Worm (Caenorhabditis elegans) whole organism, L1 larva: ENCODE results near the gene C14A6.6.

Source experiments
- alr-1 ChIP-seq: fragments of 200-800 bp; sonication (Bioruptor generic); optimal IDR thresholded peaks from 2 replicates; lab custom pipeline; 2018; ENCODE audit warnings: borderline replicate concordance, mild to moderate bottlenecking, missing genetic modification characterization, missing compliant biosample characterization
- ama-1 ChIP-seq: fragments of 150-350 bp; optimal IDR thresholded peaks from 2 replicates; lab custom pipeline; 2014
- ceh-8 ChIP-seq: fragments of 200-800 bp; sonication (Bioruptor generic); optimal IDR thresholded peaks from 2 replicates; lab custom pipeline; 2018; ENCODE audit warnings: mild to moderate bottlenecking, missing genetic modification characterization, moderate library complexity, missing compliant biosample characterization
- egl-27 ChIP-seq, 2 experiments: fragments of 150-350 bp in 1 of 2; sonication (generic microtip); optimal IDR thresholded peaks; 3 replicates each; lab custom pipeline; 2017 to 2018; ENCODE audit warnings: missing biosample characterization in 2 of 2, missing genetic modification characterization in 2 of 2, missing genetic modification reagents in 2 of 2
- lin-15B ChIP-seq: fragments of 150-350 bp; sonication (generic microtip); optimal IDR thresholded peaks from 3 replicates; lab custom pipeline; 2014; ENCODE audit warnings: missing biosample characterization, missing genetic modification characterization
- nhr-20 ChIP-seq: sonication (generic microtip); optimal IDR thresholded peaks from 2 replicates; lab custom pipeline; 2016; ENCODE audit warnings: mild to moderate bottlenecking, missing genetic modification characterization, missing compliant biosample characterization
- nhr-76 ChIP-seq: sonication (generic microtip); optimal IDR thresholded peaks from 2 replicates; lab custom pipeline; 2017; ENCODE audit warnings: missing biosample characterization, missing genetic modification characterization
- snu-23 ChIP-seq: sonication (generic microtip); optimal IDR thresholded peaks from 2 replicates; lab custom pipeline; 2016; ENCODE audit warnings: missing genetic modification characterization, missing compliant biosample characterization
- sox-4 ChIP-seq: sonication (generic microtip); optimal IDR thresholded peaks from 2 replicates; lab custom pipeline; 2016; ENCODE audit warnings: missing genetic modification characterization, missing compliant biosample characterization
- sptf-1 ChIP-seq: fragments of 150-350 bp; optimal IDR thresholded peaks from 2 replicates; lab custom pipeline; 2014; ENCODE audit warnings: missing biosample characterization, missing genetic modification characterization
- tbx-2 ChIP-seq: sonication (generic microtip); optimal IDR thresholded peaks from 2 replicates; lab custom pipeline; 2016; ENCODE audit warnings: missing genetic modification characterization, missing compliant biosample characterization
- unc-62 ChIP-seq: fragments of 150-350 bp; optimal IDR thresholded peaks from 2 replicates; lab custom pipeline; 2014; ENCODE audit warnings: missing biosample characterization, missing genetic modification reagents, missing genetic modification characterization
- zag-1 ChIP-seq: fragments of 150-350 bp; optimal IDR thresholded peaks from 2 replicates; lab custom pipeline; 2014; ENCODE audit warnings: missing biosample characterization, missing genetic modification characterization

- TF ChIP-seq tbx-2 (tag; lab: Kevin White, UChicago) (no peak), nhr-20 (tag; lab: Kevin White, UChicago) (no peak), nhr-76 (tag; lab: Kevin White, UChicago) (no peak), zag-1 (tag; lab: Kevin White, UChicago) (no peak), snu-23 (no peak), sox-4 (tag; lab: Kevin White, UChicago) (no peak), egl-27 (tag; optimal IDR thresholded peaks at IDR 0.05; lab: Kevin White, UChicago) (no peak), alr-1 (no peak), ceh-8 (no peak), lin-15B (tag; lab: Kevin White, UChicago) (no peak), unc-62 (GFP tag; lab: Kevin White, UChicago) (no peak), ama-1 (lab: Kevin White, UChicago) (no peak), sptf-1 (tag; lab: Kevin White, UChicago) (no peak)
Measured at ce11 chrV:18134378-18134777, 32.7 kb downstream of the C14A6.6 start, which contains the start of gene Y37H2A.7.
